Fruit fly (Drosophila melanogaster) whole organism, embryonic: Measurements from ENCODE around the gene CG12546.

Source experiments
- Atf3 ChIP-seq: fragments of 200-800 bp; sonication (Bioruptor generic); optimal IDR thresholded peaks from 3 replicates; lab custom pipeline; 2016; ENCODE audit warnings: missing biosample characterization, missing genetic modification characterization
- Bgb ChIP-seq: fragments of 200-800 bp; sonication (Bioruptor generic); IDR thresholded peaks from 2 replicates; pipeline ENCODE4 v1.3.6; 2022; ENCODE audit warnings: missing biosample characterization, missing genetic modification characterization; ENCODE audit not compliant: partially characterized antibody
- CG1233 ChIP-seq: fragments of 200-800 bp; sonication (Bioruptor generic); optimal IDR thresholded peaks from 4 replicates; lab custom pipeline; 2018; ENCODE audit warnings: missing biosample characterization, mild to moderate bottlenecking, missing genetic modification characterization
- CG15073 ChIP-seq: fragments of 200-800 bp; sonication (Bioruptor generic); optimal IDR thresholded peaks from 2 replicates; lab custom pipeline; 2016; ENCODE audit warnings: missing biosample characterization, missing genetic modification characterization
- CG17361 ChIP-seq: fragments of 200-800 bp; sonication (Bioruptor generic); IDR thresholded peaks from 3 replicates; pipeline ENCODE4 v1.3.6; 2022; ENCODE audit warnings: missing biosample characterization, missing genetic modification characterization
- CG1832 ChIP-seq: fragments of 200-800 bp; sonication (Bioruptor generic); optimal IDR thresholded peaks from 2 replicates; lab custom pipeline; 2017; ENCODE audit warnings: missing biosample characterization, mild to moderate bottlenecking, missing genetic modification characterization, inconsistent platforms
- CG18764 ChIP-seq: fragments of 200-800 bp; sonication (Bioruptor generic); optimal IDR thresholded peaks from 3 replicates; lab custom pipeline; 2016; ENCODE audit warnings: missing biosample characterization, missing genetic modification characterization
- CG2129 ChIP-seq: fragments of 200-800 bp; sonication (Bioruptor generic); IDR thresholded peaks from 2 replicates; pipeline ENCODE4 v1.3.6; 2022; ENCODE audit warnings: missing biosample characterization, missing genetic modification characterization; ENCODE audit not compliant: partially characterized antibody
- CG2199 ChIP-seq: fragments of 200-800 bp; sonication (Bioruptor generic); IDR thresholded peaks from 3 replicates; pipeline ENCODE4 v1.3.6; 2022; ENCODE audit warnings: missing biosample characterization, missing genetic modification characterization
- CG31224 ChIP-seq: fragments of 200-800 bp; sonication (Bioruptor generic); IDR thresholded peaks from 2 replicates; pipeline ENCODE4 v1.3.6; 2022; ENCODE audit warnings: missing biosample characterization, missing genetic modification characterization
- CG3726 ChIP-seq: fragments of 200-800 bp; sonication (Bioruptor generic); IDR thresholded peaks from 3 replicates; pipeline ENCODE4, ENCODE4 v1.3.6; 2022; ENCODE audit warnings: missing biosample characterization, missing genetic modification characterization
- CG3995 ChIP-seq: fragments of 200-800 bp; sonication (Bioruptor generic); optimal IDR thresholded peaks from 3 replicates; lab custom pipeline; 2016; ENCODE audit warnings: missing biosample characterization, missing genetic modification characterization
- CG4730 ChIP-seq: fragments of 200-800 bp; sonication (Bioruptor generic); IDR thresholded peaks from 2 replicates; pipeline ENCODE4 v1.3.6; 2022; ENCODE audit warnings: missing biosample characterization, missing genetic modification characterization
- CG6254 ChIP-seq: fragments of 200-800 bp; sonication (Bioruptor generic); optimal IDR thresholded peaks from 3 replicates; lab custom pipeline; 2017; ENCODE audit warnings: mild to moderate bottlenecking, missing biosample characterization, missing genetic modification reagents, missing genetic modification characterization
- CG7556 ChIP-seq: fragments of 200-800 bp; sonication (Bioruptor generic); optimal IDR thresholded peaks from 2 replicates; lab custom pipeline; 2017; ENCODE audit warnings: missing biosample characterization, mild to moderate bottlenecking, missing genetic modification characterization
- CG8359 ChIP-seq: fragments of 200-800 bp; sonication (Bioruptor generic); optimal IDR thresholded peaks from 2 replicates; lab custom pipeline; 2017; ENCODE audit warnings: missing biosample characterization, mild to moderate bottlenecking, missing genetic modification characterization, borderline replicate concordance
- CG8388 ChIP-seq: fragments of 200-800 bp; sonication (Bioruptor generic); optimal IDR thresholded peaks from 2 replicates; lab custom pipeline; 2019; ENCODE audit warnings: missing biosample characterization, mild to moderate bottlenecking, missing genetic modification characterization, moderate library complexity
- CG9932 ChIP-seq: fragments of 200-800 bp; sonication (Bioruptor generic); IDR thresholded peaks from 2 replicates; pipeline ENCODE4 v1.3.6; 2022; ENCODE audit warnings: missing biosample characterization, missing genetic modification characterization
- CTCF ChIP-seq: fragments of 200-800 bp; sonication (Bioruptor generic); optimal IDR thresholded peaks from 2 replicates; lab custom pipeline; 2017; ENCODE audit warnings: missing biosample characterization, mild to moderate bottlenecking, missing genetic modification characterization, moderate library complexity
- Chrac-16 ChIP-seq: fragments of 200-800 bp; sonication (Bioruptor generic); optimal IDR thresholded peaks from 3 replicates; lab custom pipeline; 2016; ENCODE audit warnings: missing biosample characterization, missing genetic modification characterization
- Dip3 ChIP-seq: fragments of 200-800 bp; sonication (Bioruptor generic); optimal IDR thresholded peaks from 3 replicates; lab custom pipeline; 2016; ENCODE audit warnings: missing biosample characterization, missing genetic modification characterization
- Dp ChIP-seq: fragments of 200-800 bp; sonication (Bioruptor generic); optimal IDR thresholded peaks from 2 replicates; lab custom pipeline; 2018; ENCODE audit warnings: missing biosample characterization, mild to moderate bottlenecking, missing genetic modification characterization, moderate library complexity
- E2f2 ChIP-seq: fragments of 200-800 bp; sonication (Bioruptor generic); IDR thresholded peaks from 2 replicates; pipeline ENCODE4 v1.3.6; 2022; ENCODE audit warnings: missing biosample characterization, missing genetic modification characterization
- HLH4C ChIP-seq: fragments of 200-800 bp; sonication (Bioruptor generic); IDR thresholded peaks from 3 replicates; pipeline ENCODE4 v1.3.6; 2022; ENCODE audit warnings: missing biosample characterization, missing genetic modification characterization; ENCODE audit not compliant: partially characterized antibody
- Hmr ChIP-seq: fragments of 200-800 bp; sonication (Bioruptor generic); optimal IDR thresholded peaks from 3 replicates; lab custom pipeline; 2017; ENCODE audit warnings: mild to moderate bottlenecking, missing biosample characterization, missing genetic modification reagents, missing genetic modification characterization
- Hr51 ChIP-seq, 2 experiments: fragments of 200-800 bp; sonication (Bioruptor generic); optimal IDR thresholded peaks; 2 replicates in 1 of 2; 3 replicates in 1 of 2; lab custom pipeline; 2016 to 2018; ENCODE audit warnings: missing biosample characterization in 2 of 2, missing genetic modification characterization in 2 of 2, mild to moderate bottlenecking in 1 of 2, moderate library complexity in 1 of 2
- Lpt ChIP-seq: fragments of >200 bp; optimal IDR thresholded peaks from 2 replicates; lab custom pipeline; 2018; ENCODE audit warnings: missing biosample characterization, missing genetic modification characterization
- Mrtf ChIP-seq: fragments of 200-800 bp; sonication (Bioruptor generic); IDR thresholded peaks from 3 replicates; pipeline ENCODE4 v1.3.6; 2022; ENCODE audit warnings: missing biosample characterization, missing genetic modification characterization
- Nf-YC ChIP-seq: fragments of 200-800 bp; optimal IDR thresholded peaks from 3 replicates; lab custom pipeline; 2019; ENCODE audit warnings: missing biosample characterization, mild to moderate bottlenecking, missing genetic modification characterization, moderate library complexity
- NfI ChIP-seq: fragments of 200-800 bp; sonication (Bioruptor generic); optimal IDR thresholded peaks from 3 replicates; lab custom pipeline; 2018; ENCODE audit warnings: missing biosample characterization, mild to moderate bottlenecking, missing genetic modification characterization, moderate library complexity
- Optix ChIP-seq: fragments of 200-800 bp; sonication (Bioruptor generic); IDR thresholded peaks from 3 replicates; pipeline ENCODE4 v1.3.6; 2022; ENCODE audit warnings: missing biosample characterization, missing genetic modification characterization
- Sox102F ChIP-seq: fragments of 200-800 bp; sonication (Bioruptor generic); optimal IDR thresholded peaks from 2 replicates; lab custom pipeline; 2018; ENCODE audit warnings: missing biosample characterization, mild to moderate bottlenecking, missing genetic modification characterization, moderate library complexity
- Xrp1 ChIP-seq: fragments of 200-800 bp; sonication (Bioruptor generic); IDR thresholded peaks from 2 replicates; pipeline ENCODE4 v1.3.6; 2022; ENCODE audit warnings: missing biosample characterization, missing genetic modification characterization
- bbx ChIP-seq: fragments of 200-800 bp; sonication (Bioruptor generic); IDR thresholded peaks from 2 replicates; pipeline ENCODE4 v1.3.6; 2022; ENCODE audit warnings: missing biosample characterization, missing genetic modification characterization; ENCODE audit not compliant: partially characterized antibody
- cato ChIP-seq: fragments of 200-800 bp; sonication (Bioruptor generic); optimal IDR thresholded peaks from 2 replicates; lab custom pipeline; 2016; ENCODE audit warnings: missing biosample characterization, missing genetic modification characterization, borderline replicate concordance
- dysf ChIP-seq: fragments of 200-800 bp; sonication (Bioruptor generic); IDR thresholded peaks from 3 replicates; pipeline ENCODE4 v1.3.6; 2022; ENCODE audit warnings: missing biosample characterization, missing genetic modification characterization
- exex ChIP-seq: fragments of 200-800 bp; sonication (Bioruptor generic); optimal IDR thresholded peaks from 4 replicates; lab custom pipeline; 2018; ENCODE audit warnings: missing biosample characterization, mild to moderate bottlenecking, missing genetic modification characterization, moderate library complexity
- fd3F ChIP-seq: fragments of 200-800 bp; sonication (Bioruptor generic); optimal IDR thresholded peaks from 2 replicates; lab custom pipeline; 2018; ENCODE audit warnings: missing biosample characterization, mild to moderate bottlenecking, missing genetic modification characterization, moderate library complexity
- ftz-f1 ChIP-seq: fragments of 200-800 bp; sonication (Bioruptor generic); optimal IDR thresholded peaks from 2 replicates; lab custom pipeline; 2016; ENCODE audit warnings: missing biosample characterization, missing genetic modification characterization
- her ChIP-seq: fragments of 200-800 bp; sonication (Bioruptor generic); optimal IDR thresholded peaks from 2 replicates; lab custom pipeline; 2016; ENCODE audit warnings: missing biosample characterization, missing genetic modification characterization
- knrl ChIP-seq: fragments of 200-800 bp; sonication (Bioruptor generic); IDR thresholded peaks from 3 replicates; pipeline ENCODE4 v1.3.6; 2022; ENCODE audit warnings: missing biosample characterization, missing genetic modification characterization; ENCODE audit not compliant: partially characterized antibody
- pho ChIP-seq: fragments of 200-800 bp; sonication (Bioruptor generic); optimal IDR thresholded peaks from 2 replicates; lab custom pipeline; 2016; ENCODE audit warnings: missing biosample characterization, missing genetic modification characterization
- phol ChIP-seq: fragments of 200-800 bp; sonication (Bioruptor generic); optimal IDR thresholded peaks from 3 replicates; lab custom pipeline; 2018; ENCODE audit warnings: missing biosample characterization, mild to moderate bottlenecking, missing genetic modification characterization, moderate library complexity
- sens ChIP-seq: fragments of 200-800 bp; sonication (Bioruptor generic); peaks from one replicate; lab custom pipeline; 2016; ENCODE audit warnings: missing biosample characterization, missing genetic modification characterization
- sug ChIP-seq: fragments of 200-800 bp; optimal IDR thresholded peaks from 2 replicates; lab custom pipeline; 2019; ENCODE audit warnings: missing biosample characterization, mild to moderate bottlenecking, missing genetic modification characterization, moderate library complexity
- unc-4 ChIP-seq: fragments of 200-800 bp; sonication (Bioruptor generic); IDR thresholded peaks from 2 replicates; pipeline ENCODE4 v1.3.6; 2022; ENCODE audit warnings: missing biosample characterization, missing genetic modification characterization; ENCODE audit not compliant: partially characterized antibody
- zen ChIP-seq: fragments of 200-800 bp; sonication (Bioruptor generic); optimal IDR thresholded peaks from 3 replicates; lab custom pipeline; 2018; ENCODE audit warnings: missing biosample characterization, mild to moderate bottlenecking, missing genetic modification characterization, moderate library complexity

Gene CG12546

DNA sequence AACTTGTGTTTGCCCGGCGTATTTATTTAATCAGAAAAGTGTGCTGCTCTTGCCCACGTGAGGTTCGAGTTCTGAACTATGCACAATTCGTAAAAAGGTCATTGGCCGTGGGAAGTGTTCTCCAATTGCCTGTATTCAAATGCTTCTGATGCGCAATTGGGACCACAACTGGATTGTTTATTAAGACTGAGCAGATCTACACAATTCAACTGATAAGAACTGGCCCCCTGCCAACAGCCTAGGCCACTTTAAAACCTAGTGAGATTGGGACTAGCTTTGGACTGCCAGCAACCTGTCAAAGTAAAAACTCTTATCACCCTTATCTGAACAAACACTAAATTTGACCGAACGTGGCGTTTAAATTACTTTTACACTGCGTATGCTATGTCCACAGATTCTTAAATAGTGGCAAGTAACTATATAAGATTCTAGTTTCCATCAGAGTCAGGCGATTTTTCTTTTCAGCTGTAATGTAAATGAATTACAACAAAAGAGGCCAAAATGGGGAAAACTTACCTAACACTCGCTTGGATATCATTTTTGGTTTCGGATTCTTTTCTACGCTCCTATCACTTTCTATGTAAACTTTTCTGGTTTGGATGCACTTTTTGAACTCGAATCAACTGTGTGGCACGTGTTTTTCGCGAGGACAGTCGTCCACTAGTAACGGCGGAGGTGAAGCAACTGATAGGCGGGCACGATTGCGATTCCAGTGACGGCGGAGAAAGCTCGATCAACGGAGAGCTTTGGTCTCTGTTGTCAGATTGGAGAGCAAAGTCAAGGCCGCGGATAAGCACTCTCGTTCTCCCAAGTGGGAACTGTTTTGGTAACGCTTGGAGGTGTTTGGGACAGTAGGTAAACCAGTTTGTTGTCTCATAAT is 44.4 kb upstream of the CG12546 start, which contains the start of gene CG11241 (continued):
- TF ChIP-seq Hmr (GFP tag; lab: Kevin White, UChicago) (no peak), CG3995 (GFP tag; lab: Kevin White, UChicago) (peak; percentile 51), exex (tag; lab: Kevin White, UChicago) (peak; percentile 22), ftz-f1 (GFP tag; lab: Kevin White, UChicago) (peak; percentile 84), sug (tag; lab: Kevin White, UChicago) (peak; percentile 100)

DNA sequence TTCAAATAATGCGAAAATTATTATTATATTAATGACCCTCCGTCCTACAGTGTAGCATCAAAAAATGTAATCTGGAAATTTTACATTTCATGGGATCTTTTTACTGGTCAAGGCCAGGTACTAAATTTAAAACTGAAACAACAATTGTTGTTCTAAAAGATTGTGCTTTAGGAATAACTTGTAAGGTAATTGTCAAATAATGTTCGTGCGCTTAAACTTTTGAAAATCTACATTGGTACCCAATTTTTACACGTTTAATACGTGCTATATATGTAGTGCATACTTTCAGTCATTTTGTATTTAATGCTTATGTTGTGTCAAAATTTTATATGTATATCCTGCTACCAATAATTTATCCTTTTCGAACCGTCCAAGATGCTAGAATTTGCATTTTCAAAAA is 40.0 kb upstream of the CG12546 start:
- TF ChIP-seq CG18764 (GFP tag; lab: Kevin White, UChicago) (no peak), NfI (GFP tag; lab: Kevin White, UChicago) (no peak), CG1233 (no peak), unc-4 (GFP tag; lab: Robert Waterston, UW) (no peak), HLH4C (GFP tag; lab: Robert Waterston, UW) (no peak), Dp (GFP tag; lab: Kevin White, UChicago) (peak; percentile 31), E2f2 (GFP tag; lab: Robert Waterston, UW) (peak; percentile 21; the same call in 1 of the 2 replicates), CG6254 (GFP tag; lab: Kevin White, UChicago) (no peak), Dip3 (GFP tag; lab: Kevin White, UChicago) (no peak), ftz-f1 (GFP tag; lab: Kevin White, UChicago) (peak; percentile 74), her (GFP tag; lab: Kevin White, UChicago) (no peak), dysf (no peak), fd3F (GFP tag; lab: Kevin White, UChicago) (no peak), CG8359 (GFP tag; lab: Kevin White, UChicago) (no peak), CG17361 (GFP tag; lab: Robert Waterston, UW) (no peak), zen (tag; lab: Kevin White, UChicago) (no peak), bbx (GFP tag; lab: Robert Waterston, UW) (no peak), Nf-YC (tag; lab: Kevin White, UChicago) (no peak), pho (no peak), Bgb (GFP tag; lab: Robert Waterston, UW) (peak; percentile 53), Hr51 (GFP tag; optimal IDR thresholded peaks at IDR 0.05; lab: Kevin White, UChicago) (no peak), Lpt (GFP tag; lab: Kevin White, UChicago) (no peak), Xrp1 (GFP tag; lab: Robert Waterston, UW) (no peak), Optix (GFP tag; lab: Robert Waterston, UW) (no peak), Mrtf (GFP tag; lab: Robert Waterston, UW) (no peak), CG4730 (GFP tag; lab: Robert Waterston, UW) (no peak), phol (tag; lab: Kevin White, UChicago) (no peak), CG9932 (GFP tag; lab: Robert Waterston, UW) (no peak), CG31224 (GFP tag; lab: Robert Waterston, UW) (no peak), CG1832 (GFP tag; lab: Kevin White, UChicago) (no peak), CG15073 (GFP tag; lab: Kevin White, UChicago) (no peak), CTCF (GFP tag; lab: Kevin White, UChicago) (peak; percentile 64), CG2129 (GFP tag; lab: Robert Waterston, UW) (no peak), CG2199 (GFP tag; lab: Robert Waterston, UW) (0 out of 3 replicates have a peak, but pooled peaks have one; percentile 13), CG7556 (GFP tag; lab: Kevin White, UChicago) (no peak), CG3726 (GFP tag; lab: Robert Waterston, UW) (no peak), Sox102F (no peak), Atf3 (no peak), CG8388 (no peak), Chrac-16 (GFP tag; lab: Kevin White, UChicago) (no peak), cato (GFP tag; lab: Kevin White, UChicago) (no peak), knrl (GFP tag; lab: Robert Waterston, UW) (peak; percentile 22; the same call in 1 of the 3 replicates), sens (GFP tag; lab: Kevin White, UChicago) (peak; percentile 45)
